Fruit fly (Drosophila melanogaster): ENCODE measurements around the gene HtrA2.
A peak's percentile ranks its signal among the peaks of the same experiment; 100 is the strongest.

Gene HtrA2

dm6 chr3R:14467231-14467846, 44.2 kb downstream of the HtrA2 start:
- TF ChIP-seq psq (optimal IDR thresholded peaks at IDR 0.05) (no peak), pan (optimal IDR thresholded peaks at IDR 0.05) (no peak), CG8478 (optimal IDR thresholded peaks at IDR 0.05) (no peak), EcR (GFP tag; optimal IDR thresholded peaks at IDR 0.05) (no peak)

dm6 chr3R:14466312-14466711, 45.2 kb downstream of the HtrA2 start:
- no peak for TF ChIP-seq pan (optimal IDR thresholded peaks at IDR 0.05)
- no peak for TF ChIP-seq CG8478 (optimal IDR thresholded peaks at IDR 0.05)
- TF ChIP-seq usp (GFP tag; optimal IDR thresholded peaks at IDR 0.05), result no peak
- TF ChIP-seq EcR (GFP tag; optimal IDR thresholded peaks at IDR 0.05), result no peak
- no peak for TF ChIP-seq psq (optimal IDR thresholded peaks at IDR 0.05)
- TF ChIP-seq Dll (optimal IDR thresholded peaks at IDR 0.05), result no peak

dm6 chr3R:14465183-14465582, 46.3 kb downstream of the HtrA2 start:
- TF ChIP-seq Dll (optimal IDR thresholded peaks at IDR 0.05) (no peak), pan (optimal IDR thresholded peaks at IDR 0.05) (no peak), EcR (GFP tag; optimal IDR thresholded peaks at IDR 0.05) (no peak), CG8478 (optimal IDR thresholded peaks at IDR 0.05) (no peak)

- TF ChIP-seq usp (GFP tag; optimal IDR thresholded peaks at IDR 0.05) (no peak), pan (optimal IDR thresholded peaks at IDR 0.05) (no peak), psq (optimal IDR thresholded peaks at IDR 0.05) (no peak), CG8478 (optimal IDR thresholded peaks at IDR 0.05) (no peak), Dll (optimal IDR thresholded peaks at IDR 0.05) (no peak), EcR (GFP tag; optimal IDR thresholded peaks at IDR 0.05) (no peak)
Measured at dm6 chr3R:14464423-14464822, 47.1 kb downstream of the HtrA2 start.

DNA sequence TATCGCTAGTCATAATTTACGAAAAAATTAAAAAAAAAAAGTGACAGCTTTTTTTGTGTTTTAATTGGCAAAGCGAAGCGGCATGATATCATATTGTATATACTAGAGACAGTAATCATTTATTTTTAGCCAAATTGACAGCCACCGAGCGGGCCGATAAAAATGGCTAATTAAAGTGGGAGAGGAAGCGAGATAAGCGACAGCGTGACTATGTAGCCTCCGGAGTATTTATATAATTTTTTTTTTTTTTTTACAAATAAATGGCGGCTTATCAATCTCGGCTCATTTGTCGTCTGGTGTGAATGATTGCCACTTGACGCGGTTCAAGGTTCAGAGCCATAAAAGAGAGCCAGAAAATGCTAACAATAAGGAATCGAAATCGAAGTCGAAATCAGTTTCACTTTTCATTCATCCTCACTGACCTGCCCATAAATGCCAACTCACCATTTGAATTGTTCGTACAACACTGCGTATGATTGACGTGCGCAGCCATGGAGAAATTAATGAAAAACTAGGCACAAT, 48.6 kb downstream of the HtrA2 start:
- TF ChIP-seq EcR (GFP tag; optimal IDR thresholded peaks at IDR 0.05) (no peak), usp (GFP tag; optimal IDR thresholded peaks at IDR 0.05) (no peak), CG8478 (optimal IDR thresholded peaks at IDR 0.05) (no peak), psq (optimal IDR thresholded peaks at IDR 0.05) (no peak), pan (optimal IDR thresholded peaks at IDR 0.05) (no peak), Dll (optimal IDR thresholded peaks at IDR 0.05) (no peak)

- TF ChIP-seq CG8478 (optimal IDR thresholded peaks at IDR 0.05), result no peak
- TF ChIP-seq Dll (optimal IDR thresholded peaks at IDR 0.05), result no peak
- TF ChIP-seq pan (optimal IDR thresholded peaks at IDR 0.05), result no peak
- TF ChIP-seq psq (optimal IDR thresholded peaks at IDR 0.05), result no peak
- TF ChIP-seq usp (GFP tag; optimal IDR thresholded peaks at IDR 0.05), result no peak
- peak in 1 of 2 experiments; percentile 24 for TF ChIP-seq EcR (GFP tag; optimal IDR thresholded peaks at IDR 0.05)
Measured at dm6 chr3R:14462341-14462740, 49.2 kb downstream of the HtrA2 start.

dm6 chr3R:14460305-14460704, 51.2 kb downstream of the HtrA2 start:
- TF ChIP-seq EcR (GFP tag; optimal IDR thresholded peaks at IDR 0.05), result no peak
- no peak for TF ChIP-seq pan (optimal IDR thresholded peaks at IDR 0.05)
- TF ChIP-seq usp (GFP tag; optimal IDR thresholded peaks at IDR 0.05), result no peak

Measured in whole organism.